Fruit fly (Drosophila melanogaster) whole organism, embryonic: Measurements from ENCODE around the gene CG17264.

Experiments
- Blimp-1 ChIP-seq: fragments of 200-800 bp; sonication (Bioruptor generic); optimal IDR thresholded peaks from 3 replicates; lab custom pipeline; 2018; ENCODE audit warnings: missing biosample characterization, missing genetic modification characterization, mild to moderate bottlenecking, moderate library complexity, missing genetic modification reagents
- CG1024 ChIP-seq: fragments of 200-800 bp; sonication (Bioruptor generic); IDR thresholded peaks from 2 replicates; pipeline ENCODE4 v1.3.6; 2022; ENCODE audit warnings: missing biosample characterization, missing genetic modification characterization
- CG10565 ChIP-seq: fragments of 200-800 bp; sonication (Bioruptor generic); optimal IDR thresholded peaks from 3 replicates; lab custom pipeline; 2016; ENCODE audit warnings: missing biosample characterization, mild to moderate bottlenecking, missing genetic modification characterization
- CG11696 ChIP-seq: fragments of 200-800 bp; sonication (Bioruptor generic); IDR thresholded peaks from 2 replicates; pipeline ENCODE4 v1.3.6; 2022; ENCODE audit warnings: missing biosample characterization, missing genetic modification characterization
- CG1233 ChIP-seq: fragments of 200-800 bp; sonication (Bioruptor generic); optimal IDR thresholded peaks from 4 replicates; lab custom pipeline; 2018; ENCODE audit warnings: missing biosample characterization, mild to moderate bottlenecking, missing genetic modification characterization
- CG12659 ChIP-seq: fragments of 200-800 bp; sonication (Bioruptor generic); optimal IDR thresholded peaks from 3 replicates; lab custom pipeline; 2017; ENCODE audit warnings: mild to moderate bottlenecking, missing biosample characterization, missing genetic modification reagents, missing genetic modification characterization
- CG12769 ChIP-seq: fragments of 200-800 bp; sonication (Bioruptor generic); optimal IDR thresholded peaks from 2 replicates; lab custom pipeline; 2019; ENCODE audit warnings: missing biosample characterization, mild to moderate bottlenecking, missing genetic modification characterization, moderate library complexity
- CG13123 ChIP-seq: fragments of 200-800 bp; sonication (Bioruptor generic); optimal IDR thresholded peaks from 2 replicates; lab custom pipeline; 2016; ENCODE audit warnings: missing biosample characterization, missing genetic modification characterization
- CG13287 ChIP-seq: fragments of 200-800 bp; sonication (Bioruptor generic); IDR thresholded peaks from 2 replicates; pipeline ENCODE4 v1.3.6; 2022; ENCODE audit warnings: missing biosample characterization, missing genetic modification characterization; ENCODE audit not compliant: partially characterized antibody
- CG13775 ChIP-seq: fragments of 200-800 bp; sonication (Bioruptor generic); optimal IDR thresholded peaks from 3 replicates; lab custom pipeline; 2017; ENCODE audit warnings: missing biosample characterization, mild to moderate bottlenecking, missing genetic modification characterization
- CG14667 ChIP-seq: fragments of 200-800 bp; sonication (Bioruptor generic); IDR thresholded peaks from 2 replicates; pipeline ENCODE4 v1.3.6; 2022; ENCODE audit warnings: missing biosample characterization, missing genetic modification characterization
- CG18476 ChIP-seq: fragments of 200-800 bp; sonication (Bioruptor generic); optimal IDR thresholded peaks from 2 replicates; lab custom pipeline; 2016; ENCODE audit warnings: missing biosample characterization, mild to moderate bottlenecking, missing genetic modification characterization
- CG2120 ChIP-seq: fragments of 200-800 bp; sonication (Bioruptor generic); optimal IDR thresholded peaks from 3 replicates; lab custom pipeline; 2016; ENCODE audit warnings: missing biosample characterization, missing genetic modification characterization
- CG34422 ChIP-seq: fragments of 200-800 bp; sonication (Bioruptor generic); IDR thresholded peaks from 3 replicates; pipeline ENCODE4 v1.3.6; 2022; ENCODE audit warnings: missing biosample characterization, missing genetic modification characterization
- CG3847 ChIP-seq: fragments of 200-800 bp; sonication (Bioruptor generic); IDR thresholded peaks from 2 replicates; pipeline ENCODE4 v1.3.6; 2022; ENCODE audit warnings: missing biosample characterization, missing genetic modification characterization
- CG5245 ChIP-seq: fragments of 200-800 bp; sonication (Bioruptor generic); optimal IDR thresholded peaks from 3 replicates; lab custom pipeline; 2016; ENCODE audit warnings: missing biosample characterization, missing genetic modification characterization
- CG6683 ChIP-seq: fragments of 200-800 bp; sonication (Bioruptor generic); optimal IDR thresholded peaks from 2 replicates; lab custom pipeline; 2017; ENCODE audit warnings: missing biosample characterization, mild to moderate bottlenecking, missing genetic modification characterization, missing genetic modification reagents
- CG7745 ChIP-seq: fragments of 200-800 bp; sonication (Bioruptor generic); optimal IDR thresholded peaks from 2 replicates; lab custom pipeline; 2018; ENCODE audit warnings: missing biosample characterization, mild to moderate bottlenecking, missing genetic modification characterization, moderate library complexity
- CG7786 ChIP-seq: fragments of 200-800 bp; sonication (Bioruptor generic); optimal IDR thresholded peaks from 2 replicates; lab custom pipeline; 2016; ENCODE audit warnings: missing biosample characterization, missing genetic modification characterization
- CG7963 ChIP-seq: fragments of 200-800 bp; sonication (Bioruptor generic); IDR thresholded peaks from 3 replicates; pipeline ENCODE4 v1.3.6; 2022; ENCODE audit warnings: missing biosample characterization, missing genetic modification characterization; ENCODE audit not compliant: partially characterized antibody
- CG9727 ChIP-seq: fragments of 200-800 bp; sonication (Bioruptor generic); optimal IDR thresholded peaks from 3 replicates; lab custom pipeline; 2017; ENCODE audit warnings: missing biosample characterization, mild to moderate bottlenecking, missing genetic modification characterization
- CG9932 ChIP-seq: fragments of 200-800 bp; sonication (Bioruptor generic); IDR thresholded peaks from 2 replicates; pipeline ENCODE4 v1.3.6; 2022; ENCODE audit warnings: missing biosample characterization, missing genetic modification characterization
- Dip3 ChIP-seq: fragments of 200-800 bp; sonication (Bioruptor generic); optimal IDR thresholded peaks from 3 replicates; lab custom pipeline; 2016; ENCODE audit warnings: missing biosample characterization, missing genetic modification characterization
- Dll ChIP-seq: fragments of 200-800 bp; sonication (Bioruptor generic); IDR thresholded peaks from 4 replicates; pipeline ENCODE4 v1.3.6; 2022; ENCODE audit warnings: missing biosample characterization, missing genetic modification characterization; ENCODE audit not compliant: partially characterized antibody
- Ets65A ChIP-seq: fragments of 200-800 bp; sonication (Bioruptor generic); peaks from one replicate; lab custom pipeline; 2016; ENCODE audit warnings: missing biosample characterization, missing genetic modification characterization
- Gsc ChIP-seq: fragments of 200-800 bp; sonication (Bioruptor generic); IDR thresholded peaks from 2 replicates; pipeline ENCODE4 v1.3.6; 2022; ENCODE audit warnings: missing biosample characterization, missing genetic modification characterization
- Hr78 ChIP-seq, 2 experiments: fragments of 200-800 bp in 1 of 2; fragments of >200 bp in 1 of 2; sonication (Bioruptor generic) in 1 of 2; optimal IDR thresholded peaks; 2 replicates each; lab custom pipeline; 2017 to 2019; ENCODE audit warnings: missing biosample characterization in 2 of 2, missing genetic modification characterization in 2 of 2, mild to moderate bottlenecking in 1 of 2, moderate library complexity in 1 of 2
- Hsf ChIP-seq: fragments of 200-800 bp; sonication (Bioruptor generic); optimal IDR thresholded peaks from 3 replicates; lab custom pipeline; 2016; ENCODE audit warnings: missing biosample characterization, missing genetic modification characterization
- Mes4 ChIP-seq: fragments of 200-800 bp; sonication (Bioruptor generic); optimal IDR thresholded peaks from 2 replicates; lab custom pipeline; 2016; ENCODE audit warnings: missing biosample characterization, missing genetic modification characterization
- Pdp1 ChIP-seq, 2 experiments: fragments of 200-800 bp; sonication (Bioruptor generic); optimal IDR thresholded peaks; 3 replicates each; lab custom pipeline; 2016; ENCODE audit warnings: missing biosample characterization in 2 of 2, missing genetic modification characterization in 2 of 2, mild to moderate bottlenecking in 1 of 2, moderate library complexity in 1 of 2
- Sox102F ChIP-seq: fragments of 200-800 bp; sonication (Bioruptor generic); optimal IDR thresholded peaks from 2 replicates; lab custom pipeline; 2018; ENCODE audit warnings: missing biosample characterization, mild to moderate bottlenecking, missing genetic modification characterization, moderate library complexity
- Usf ChIP-seq: fragments of 200-800 bp; sonication (Bioruptor generic); optimal IDR thresholded peaks from 2 replicates; lab custom pipeline; 2017; ENCODE audit warnings: missing genotype, missing biosample characterization, missing genetic modification characterization
- Xrp1 ChIP-seq: fragments of 200-800 bp; sonication (Bioruptor generic); IDR thresholded peaks from 2 replicates; pipeline ENCODE4 v1.3.6; 2022; ENCODE audit warnings: missing biosample characterization, missing genetic modification characterization
- aop ChIP-seq: fragments of 200-800 bp; sonication (Bioruptor generic); IDR thresholded peaks from 2 replicates; pipeline ENCODE4 v1.3.6; 2022; ENCODE audit warnings: missing biosample characterization, missing genetic modification characterization
- bcd ChIP-seq: fragments of 200-800 bp; sonication (Bioruptor generic); optimal IDR thresholded peaks from 2 replicates; lab custom pipeline; 2017; ENCODE audit warnings: missing biosample characterization, mild to moderate bottlenecking, missing genetic modification characterization
- cwo ChIP-seq: fragments of 200-800 bp; sonication (Bioruptor generic); optimal IDR thresholded peaks from 3 replicates; lab custom pipeline; 2017; ENCODE audit warnings: missing biosample characterization, missing genetic modification characterization, mild to moderate bottlenecking, moderate library complexity, missing genetic modification reagents
- dysf ChIP-seq: fragments of 200-800 bp; sonication (Bioruptor generic); IDR thresholded peaks from 3 replicates; pipeline ENCODE4 v1.3.6; 2022; ENCODE audit warnings: missing biosample characterization, missing genetic modification characterization
- fu2 ChIP-seq: fragments of 200-800 bp; sonication (Bioruptor generic); optimal IDR thresholded peaks from 2 replicates; lab custom pipeline; 2016; ENCODE audit warnings: missing biosample characterization, missing genetic modification characterization
- lbe ChIP-seq: fragments of 200-800 bp; sonication (Bioruptor generic); optimal IDR thresholded peaks from 2 replicates; lab custom pipeline; 2016; ENCODE audit warnings: missing biosample characterization, mild to moderate bottlenecking, missing genetic modification characterization
- mld ChIP-seq: fragments of 200-800 bp; sonication (Bioruptor generic); IDR thresholded peaks from 3 replicates; pipeline ENCODE4 v1.3.6; 2022; ENCODE audit warnings: missing biosample characterization, missing genetic modification characterization; ENCODE audit not compliant: partially characterized antibody
- nau ChIP-seq: fragments of 200-800 bp; sonication (Bioruptor generic); optimal IDR thresholded peaks from 3 replicates; lab custom pipeline; 2017; ENCODE audit warnings: missing biosample characterization, mild to moderate bottlenecking, missing genetic modification characterization, missing genetic modification reagents
- pita ChIP-seq: fragments of 200-800 bp; sonication (Bioruptor generic); optimal IDR thresholded peaks from 2 replicates; lab custom pipeline; 2017; ENCODE audit warnings: missing biosample characterization, mild to moderate bottlenecking, missing genetic modification characterization
- pnt ChIP-seq: fragments of 200-800 bp; sonication (Bioruptor generic); optimal IDR thresholded peaks from 3 replicates; lab custom pipeline; 2016; ENCODE audit warnings: missing biosample characterization, missing genetic modification characterization
- prd ChIP-seq, 3 experiments: fragments of >200 bp in 2 of 3; fragments of 200-800 bp in 1 of 3; sonication (Bioruptor generic) in 1 of 3; optimal IDR thresholded peaks in 2 of 3; IDR thresholded peaks in 1 of 3; 2 replicates in 2 of 3; 3 replicates in 1 of 3; pipeline versions ENCODE4 v1.3.6 to Lab custom; 2017 to 2022; ENCODE audit warnings: missing biosample characterization in 1 of 3, missing genetic modification characterization in 1 of 3
- pzg ChIP-seq: fragments of 200-800 bp; sonication (Bioruptor generic); optimal IDR thresholded peaks from 3 replicates; lab custom pipeline; 2018; ENCODE audit warnings: missing biosample characterization, mild to moderate bottlenecking, missing genetic modification characterization, moderate library complexity
- salm ChIP-seq: fragments of 200-800 bp; sonication (Bioruptor generic); optimal IDR thresholded peaks from 2 replicates; lab custom pipeline; 2018; ENCODE audit warnings: missing biosample characterization, mild to moderate bottlenecking, missing genetic modification characterization
- tx ChIP-seq: fragments of 200-800 bp; sonication (Bioruptor generic); optimal IDR thresholded peaks from 2 replicates; lab custom pipeline; 2016; ENCODE audit warnings: missing biosample characterization, missing genetic modification characterization

Gene CG17264

dm6 chr2L:3058772-3059623 is 40.7 kb downstream of the CG17264 start (continued):
- TF ChIP-seq CG3847 (GFP tag; lab: Robert Waterston, UW) = peak; percentile 39; the same call in 1 of the 2 replicates
- TF ChIP-seq fu2 (GFP tag; lab: Kevin White, UChicago) = peak; percentile 45
- no peak for TF ChIP-seq aop
- TF ChIP-seq lbe (GFP tag; lab: Kevin White, UChicago) = no peak
- no peak for TF ChIP-seq Ets65A (GFP tag; lab: Kevin White, UChicago)
- TF ChIP-seq CG13287 = 0 out of 2 replicates have a peak, but pooled peaks have one; percentile 35
- peak; percentile 30; the same call in 1 of the 3 replicates for TF ChIP-seq CG34422 (GFP tag; lab: Robert Waterston, UW)
- TF ChIP-seq cwo (GFP tag; lab: Kevin White, UChicago) = peak; percentile 39
- no peak for TF ChIP-seq nau
- no peak for TF ChIP-seq CG7745 (tag; lab: Kevin White, UChicago)
- TF ChIP-seq CG1024 = no peak
- no peak for TF ChIP-seq CG1233 (GFP tag; lab: Kevin White, UChicago)
- TF ChIP-seq CG9727 = peak; percentile 38
- no peak for TF ChIP-seq mld (GFP tag; lab: Robert Waterston, UW)
- TF ChIP-seq Dip3 = peak; percentile 69
- peak; percentile 28 for TF ChIP-seq CG13775 (GFP tag; lab: Kevin White, UChicago)
- TF ChIP-seq prd (optimal IDR thresholded peaks at IDR 0.05; lab: Kevin White, UChicago) = no peak
- TF ChIP-seq prd (GFP tag; IDR thresholded peaks at IDR 0.05; lab: Robert Waterston, UW) = peak; percentile 45; the same call in 2 of the 3 replicates
- no peak for TF ChIP-seq Sox102F (GFP tag; lab: Kevin White, UChicago)
- TF ChIP-seq Blimp-1 = no peak
- TF ChIP-seq Hr78 (GFP tag; optimal IDR thresholded peaks at IDR 0.05; lab: Kevin White, UChicago) = no peak
- TF ChIP-seq Xrp1 (GFP tag; lab: Robert Waterston, UW) = peak; percentile 47
- no peak for TF ChIP-seq CG7963 (GFP tag; lab: Robert Waterston, UW)
- TF ChIP-seq pzg (GFP tag; lab: Kevin White, UChicago) = no peak
- TF ChIP-seq bcd (GFP tag; lab: Kevin White, UChicago) = peak; percentile 21
- TF ChIP-seq Dll (GFP tag; lab: Robert Waterston, UW) = no peak
- peak in 1 of 2 experiments; percentile 23 for TF ChIP-seq Pdp1 (GFP tag; optimal IDR thresholded peaks at IDR 0.05; lab: Kevin White, UChicago)
- TF ChIP-seq CG10565 (GFP tag; lab: Kevin White, UChicago) = no peak
- TF ChIP-seq CG12659 = peak; percentile 45
- no peak for TF ChIP-seq CG6683
- no peak for TF ChIP-seq CG12769
- TF ChIP-seq CG14667 (GFP tag; lab: Robert Waterston, UW) = no peak
- no peak for TF ChIP-seq pita
- no peak for TF ChIP-seq salm (tag; lab: Kevin White, UChicago)
- TF ChIP-seq Gsc (GFP tag; lab: Robert Waterston, UW) = no peak
- 0 out of 2 replicates have a peak, but pooled peaks have one; percentile 36 for TF ChIP-seq CG11696
- TF ChIP-seq CG18476 (GFP tag; lab: Kevin White, UChicago) = peak; percentile 94
- TF ChIP-seq tx (GFP tag; lab: Kevin White, UChicago) = peak; percentile 13
- no peak for TF ChIP-seq pnt (GFP tag; lab: Kevin White, UChicago)
- no peak for TF ChIP-seq Mes4 (GFP tag; lab: Kevin White, UChicago)
- TF ChIP-seq CG2120 (GFP tag; lab: Kevin White, UChicago) = peak; percentile 85
- TF ChIP-seq CG9932 (GFP tag; lab: Robert Waterston, UW) = peak; percentile 74
- TF ChIP-seq CG7786 = peak; percentile 58
- peak; percentile 28 for TF ChIP-seq Usf (GFP tag; lab: Kevin White, UChicago)
- no peak for TF ChIP-seq CG5245 (GFP tag; lab: Kevin White, UChicago)
- TF ChIP-seq dysf (GFP tag; lab: Robert Waterston, UW) = peak; percentile 67
- peak; percentile 1 for TF ChIP-seq Hsf (GFP tag; lab: Kevin White, UChicago)
- TF ChIP-seq CG13123 (GFP tag; lab: Kevin White, UChicago) = no peak
